Worm (Caenorhabditis elegans): ENCODE measurements around the gene F12E12.1.

The F12E12.1 gene

ce11 chrII:3782309-3783000, 40.8 kb downstream of the F12E12.1 start, which contains the start of gene T24E12.2:
Gene T24E12.2, plus strand, starts transcription at chrII:3782950.
- TF ChIP-seq F13C5.2 (tag; optimal IDR thresholded peaks at IDR 0.05) (no peak), sea-1 (GFP tag; conservative IDR thresholded peaks at IDR 0.05) (no peak), ceh-36 (tag; optimal IDR thresholded peaks at IDR 0.05) (no peak), hmbx-1 (tag; optimal IDR thresholded peaks at IDR 0.05) (no peak), aly-1 (tag; optimal IDR thresholded peaks at IDR 0.05) (no peak), pes-1 (GFP tag; IDR thresholded peaks at IDR 0.05) (no peak), ets-7 (tag; optimal IDR thresholded peaks at IDR 0.05) (no peak), ceh-13 (GFP tag; optimal IDR thresholded peaks at IDR 0.05) (no peak), B0310.2 (tag; optimal IDR thresholded peaks at IDR 0.05) (no peak), tra-4 (tag; optimal IDR thresholded peaks at IDR 0.05) (no peak), hmg-4 (GFP tag; optimal IDR thresholded peaks at IDR 0.05) (no peak), tbx-11 (GFP tag; IDR thresholded peaks at IDR 0.05) (no peak), tbx-37 (GFP tag; conservative IDR thresholded peaks at IDR 0.05) (no peak), hnd-1 (tag; optimal IDR thresholded peaks at IDR 0.05) (no peak), flt-1 (GFP tag; IDR thresholded peaks at IDR 0.05) (no peak)

- TF ChIP-seq ets-7 (tag; optimal IDR thresholded peaks at IDR 0.05) (no peak), tra-4 (tag; optimal IDR thresholded peaks at IDR 0.05) (no peak), aly-1 (tag; optimal IDR thresholded peaks at IDR 0.05) (no peak), tbx-11 (GFP tag; IDR thresholded peaks at IDR 0.05) (no peak), pes-1 (GFP tag; IDR thresholded peaks at IDR 0.05) (no peak), ceh-13 (GFP tag; optimal IDR thresholded peaks at IDR 0.05) (no peak), ama-1 (optimal IDR thresholded peaks at IDR 0.05) (no peak), B0310.2 (tag; optimal IDR thresholded peaks at IDR 0.05) (no peak), hmbx-1 (tag; optimal IDR thresholded peaks at IDR 0.05) (no peak), hmg-4 (GFP tag; optimal IDR thresholded peaks at IDR 0.05) (no peak), scrt-1 (GFP tag; IDR thresholded peaks at IDR 0.05) (no peak), ceh-36 (tag; optimal IDR thresholded peaks at IDR 0.05) (no peak), flt-1 (GFP tag; IDR thresholded peaks at IDR 0.05) (no peak), sea-1 (GFP tag; conservative IDR thresholded peaks at IDR 0.05) (no peak), tbx-37 (GFP tag; conservative IDR thresholded peaks at IDR 0.05) (no peak), hnd-1 (tag; optimal IDR thresholded peaks at IDR 0.05) (no peak)
These were observed 43.6 kb downstream of the F12E12.1 start, which contains the start of gene T24E12.1 for ce11 chrII:3785257-3785656. Gene T24E12.1, plus strand, starts transcription at chrII:3785557.

ce11 chrII:3785756-3786155, 44.1 kb downstream of the F12E12.1 start:
- TF ChIP-seq sea-1 (GFP tag; conservative IDR thresholded peaks at IDR 0.05) (no peak), ceh-13 (GFP tag; optimal IDR thresholded peaks at IDR 0.05) (no peak), aly-1 (tag; optimal IDR thresholded peaks at IDR 0.05) (no peak), tra-4 (tag; optimal IDR thresholded peaks at IDR 0.05) (no peak), tbx-37 (GFP tag; conservative IDR thresholded peaks at IDR 0.05) (no peak), hmg-4 (GFP tag; optimal IDR thresholded peaks at IDR 0.05) (no peak), tbx-11 (GFP tag; IDR thresholded peaks at IDR 0.05) (no peak), F13C5.2 (tag; optimal IDR thresholded peaks at IDR 0.05) (no peak), ama-1 (optimal IDR thresholded peaks at IDR 0.05) (no peak), B0310.2 (tag; optimal IDR thresholded peaks at IDR 0.05) (no peak), hnd-1 (tag; optimal IDR thresholded peaks at IDR 0.05) (no peak), flt-1 (GFP tag; IDR thresholded peaks at IDR 0.05) (no peak), hmbx-1 (tag; optimal IDR thresholded peaks at IDR 0.05) (no peak), pes-1 (GFP tag; IDR thresholded peaks at IDR 0.05) (no peak), ets-7 (tag; optimal IDR thresholded peaks at IDR 0.05) (no peak), ceh-36 (tag; optimal IDR thresholded peaks at IDR 0.05) (no peak), scrt-1 (GFP tag; IDR thresholded peaks at IDR 0.05) (no peak)

- TF ChIP-seq scrt-1 (GFP tag; IDR thresholded peaks at IDR 0.05): no peak
- TF ChIP-seq ceh-13 (GFP tag; optimal IDR thresholded peaks at IDR 0.05): no peak
- no peak for TF ChIP-seq aly-1 (tag; optimal IDR thresholded peaks at IDR 0.05)
- TF ChIP-seq sea-1 (GFP tag; conservative IDR thresholded peaks at IDR 0.05): no peak
- no peak for TF ChIP-seq tbx-11 (GFP tag; IDR thresholded peaks at IDR 0.05)
- no peak for TF ChIP-seq pes-1 (GFP tag; IDR thresholded peaks at IDR 0.05)
- no peak for TF ChIP-seq ceh-36 (tag; optimal IDR thresholded peaks at IDR 0.05)
- TF ChIP-seq tra-4 (tag; optimal IDR thresholded peaks at IDR 0.05): no peak
- no peak for TF ChIP-seq tbx-37 (GFP tag; conservative IDR thresholded peaks at IDR 0.05)
- no peak for TF ChIP-seq F13C5.2 (tag; optimal IDR thresholded peaks at IDR 0.05)
- TF ChIP-seq hmbx-1 (tag; optimal IDR thresholded peaks at IDR 0.05): no peak
- TF ChIP-seq B0310.2 (tag; optimal IDR thresholded peaks at IDR 0.05): no peak
- TF ChIP-seq hnd-1 (tag; optimal IDR thresholded peaks at IDR 0.05): no peak
- no peak for TF ChIP-seq ets-7 (tag; optimal IDR thresholded peaks at IDR 0.05)
- no peak for TF ChIP-seq hmg-4 (GFP tag; optimal IDR thresholded peaks at IDR 0.05)
- no peak for TF ChIP-seq ama-1 (optimal IDR thresholded peaks at IDR 0.05)
- TF ChIP-seq flt-1 (GFP tag; IDR thresholded peaks at IDR 0.05): no peak
These were observed 44.9 kb downstream of the F12E12.1 start for ce11 chrII:3786538-3786937.

ce11 chrII:3787151-3787550, 45.5 kb downstream of the F12E12.1 start, which contains the start of gene T24E12.13:
Gene T24E12.13, plus strand, starts transcription at chrII:3787451.
- TF ChIP-seq tra-4 (tag; optimal IDR thresholded peaks at IDR 0.05): no peak
- TF ChIP-seq pes-1 (GFP tag; IDR thresholded peaks at IDR 0.05): no peak
- no peak for TF ChIP-seq ets-7 (tag; optimal IDR thresholded peaks at IDR 0.05)
- TF ChIP-seq aly-1 (tag; optimal IDR thresholded peaks at IDR 0.05): no peak
- TF ChIP-seq ceh-36 (tag; optimal IDR thresholded peaks at IDR 0.05): no peak
- no peak for TF ChIP-seq ama-1 (optimal IDR thresholded peaks at IDR 0.05)
- TF ChIP-seq F13C5.2 (tag; optimal IDR thresholded peaks at IDR 0.05): no peak
- no peak for TF ChIP-seq tbx-37 (GFP tag; conservative IDR thresholded peaks at IDR 0.05)
- TF ChIP-seq ceh-13 (GFP tag; optimal IDR thresholded peaks at IDR 0.05): no peak
- TF ChIP-seq scrt-1 (GFP tag; IDR thresholded peaks at IDR 0.05): no peak
- no peak for TF ChIP-seq hmbx-1 (tag; optimal IDR thresholded peaks at IDR 0.05)
- TF ChIP-seq hmg-4 (GFP tag; optimal IDR thresholded peaks at IDR 0.05): no peak
- TF ChIP-seq B0310.2 (tag; optimal IDR thresholded peaks at IDR 0.05): no peak
- no peak for TF ChIP-seq flt-1 (GFP tag; IDR thresholded peaks at IDR 0.05)

ce11 chrII:3788356-3788962, 46.8 kb downstream of the F12E12.1 start:
- TF ChIP-seq pes-1 (GFP tag; IDR thresholded peaks at IDR 0.05) (no peak), ceh-36 (tag; optimal IDR thresholded peaks at IDR 0.05) (no peak), B0310.2 (tag; optimal IDR thresholded peaks at IDR 0.05) (no peak), ama-1 (optimal IDR thresholded peaks at IDR 0.05) (no peak), sea-1 (GFP tag; conservative IDR thresholded peaks at IDR 0.05) (no peak), hmbx-1 (tag; optimal IDR thresholded peaks at IDR 0.05) (no peak), hmg-4 (GFP tag; optimal IDR thresholded peaks at IDR 0.05) (no peak)

Data from whole organism, early embryonic.